Worm (Caenorhabditis elegans) whole organism, late embryonic: ENCODE data around the gene aak-1.

Source experiments
- ahr-1 ChIP-seq: sonication (generic microtip); optimal IDR thresholded peaks from 2 replicates; lab custom pipeline; 2016; ENCODE audit warnings: missing genetic modification characterization, missing compliant biosample characterization
- ceh-18 ChIP-seq: sonication (generic microtip); optimal IDR thresholded peaks from 2 replicates; lab custom pipeline; 2016; ENCODE audit warnings: missing genetic modification characterization, missing compliant biosample characterization
- ets-4 ChIP-seq: sonication (generic microtip); optimal IDR thresholded peaks from 2 replicates; lab custom pipeline; 2016; ENCODE audit warnings: missing genetic modification characterization, missing compliant biosample characterization
- pha-4 ChIP-seq: fragments of 150-350 bp; optimal IDR thresholded peaks from 2 replicates; lab custom pipeline; 2018; ENCODE audit warnings: missing biosample characterization, missing genetic modification reagents, missing genetic modification characterization
- unc-86 ChIP-seq: sonication (generic microtip); optimal IDR thresholded peaks from 2 replicates; lab custom pipeline; 2016; ENCODE audit warnings: missing genetic modification characterization, missing compliant biosample characterization

DNA sequence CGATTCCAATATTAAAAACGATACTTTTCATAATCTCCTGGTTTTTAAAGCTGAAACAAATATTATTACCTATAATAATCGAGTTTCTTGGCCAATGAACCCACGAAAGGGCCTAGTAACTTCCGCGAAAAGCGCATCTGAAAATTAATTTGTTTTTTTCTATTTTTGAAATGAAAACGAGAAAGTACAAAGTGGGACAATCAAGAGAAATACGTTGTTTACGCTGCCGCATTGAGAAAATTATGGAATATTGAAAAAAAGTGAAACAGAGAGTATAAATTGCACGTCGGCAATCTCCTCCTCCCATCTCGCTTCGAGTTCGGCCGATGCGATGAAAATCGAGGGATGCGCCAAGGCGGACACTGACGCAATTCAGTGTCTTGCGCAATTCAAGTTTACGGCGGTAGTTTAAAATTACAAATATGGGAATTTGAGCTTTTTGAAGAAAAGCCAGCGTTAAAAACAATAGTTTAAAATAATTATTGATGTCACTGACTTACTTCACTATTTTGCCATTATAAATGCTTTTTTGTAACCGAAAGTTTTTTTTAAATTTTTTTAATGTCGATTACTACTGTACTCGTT is 19.5 kb downstream of the aak-1 start, which contains the start of gene pdhk-2:
- TF ChIP-seq pha-4 (tag; lab: Kevin White, UChicago): no peak
- TF ChIP-seq unc-86 (tag; lab: Kevin White, UChicago): peak; percentile 64
- peak; percentile 47 for TF ChIP-seq ahr-1 (tag; lab: Kevin White, UChicago)
- peak; percentile 64 for TF ChIP-seq ets-4 (tag; lab: Kevin White, UChicago)
- TF ChIP-seq ceh-18 (tag; lab: Kevin White, UChicago): peak; percentile 82
